Fruit fly (Drosophila melanogaster): ENCODE data around the gene CG16700.
A peak's percentile ranks its signal among the peaks of the same experiment; 100 is the strongest.

Gene CG16700

dm6 chrX:17122425-17123094 lies 30.9 kb downstream of the CG16700 start:
- TF ChIP-seq Dif (GFP tag; optimal IDR thresholded peaks at IDR 0.05; ENCODE audit: partially characterized antibody) (no peak), sage (GFP tag; optimal IDR thresholded peaks at IDR 0.05) (no peak), rgr (GFP tag; optimal IDR thresholded peaks at IDR 0.05) (no peak), brk (GFP tag; optimal IDR thresholded peaks at IDR 0.05) (no peak), dsf (GFP tag; optimal IDR thresholded peaks at IDR 0.05; ENCODE audit: borderline replicate concordance) (no peak), GATAd (GFP tag; optimal IDR thresholded peaks at IDR 0.05) (no peak), foxo (GFP tag; optimal IDR thresholded peaks at IDR 0.05) (no peak), dmrt93B (GFP tag; optimal IDR thresholded peaks at IDR 0.05) (no peak), Hr78 (GFP tag; optimal IDR thresholded peaks at IDR 0.05) (no peak), HLH106 (tag; optimal IDR thresholded peaks at IDR 0.05) (no peak), sv (GFP tag; optimal IDR thresholded peaks at IDR 0.05) (no peak), ey (GFP tag; optimal IDR thresholded peaks at IDR 0.05) (no peak)

dm6 chrX:17123545-17124203 lies 32.0 kb downstream of the CG16700 start:
- TF ChIP-seq brk (GFP tag; optimal IDR thresholded peaks at IDR 0.05) (no peak), h (GFP tag; optimal IDR thresholded peaks at IDR 0.05) (peak; percentile 54), sage (GFP tag; optimal IDR thresholded peaks at IDR 0.05) (peak; percentile 11), Dif (GFP tag; optimal IDR thresholded peaks at IDR 0.05; ENCODE audit: partially characterized antibody) (no peak), lola (GFP tag; optimal IDR thresholded peaks at IDR 0.05) (no peak), Dfd (GFP tag; optimal IDR thresholded peaks at IDR 0.05) (no peak), HLH106 (tag; optimal IDR thresholded peaks at IDR 0.05) (peak; percentile 60), Myc (optimal IDR thresholded peaks at IDR 0.05) (no peak), dsf (GFP tag; optimal IDR thresholded peaks at IDR 0.05; ENCODE audit: borderline replicate concordance) (no peak), psq (GFP tag; optimal IDR thresholded peaks at IDR 0.05) (peak; percentile 47), Vsx2 (GFP tag; optimal IDR thresholded peaks at IDR 0.05; ENCODE audit: partially characterized antibody) (no peak), dl (GFP tag; optimal IDR thresholded peaks at IDR 0.05; ENCODE audit: insufficient read depth in 1 of 2, partially characterized antibody in 2 of 2) (no peak), Mio (GFP tag; optimal IDR thresholded peaks at IDR 0.05) (no peak), fru (GFP tag; optimal IDR thresholded peaks at IDR 0.05) (peak; percentile 44), dmrt93B (GFP tag; optimal IDR thresholded peaks at IDR 0.05) (no peak), OdsH (GFP tag; optimal IDR thresholded peaks at IDR 0.05) (peak; percentile 56), N (GFP tag; optimal IDR thresholded peaks at IDR 0.05) (no peak), CG9705 (GFP tag; optimal IDR thresholded peaks at IDR 0.05) (no peak), CG32264 (GFP tag; optimal IDR thresholded peaks at IDR 0.05) (no peak), Hr83 (GFP tag; optimal IDR thresholded peaks at IDR 0.05; ENCODE audit: poor library complexity, severe bottlenecking) (no peak), Hnf4 (GFP tag; optimal IDR thresholded peaks at IDR 0.05) (peak; percentile 14), sv (GFP tag; optimal IDR thresholded peaks at IDR 0.05) (peak; percentile 46), Jra (GFP tag; optimal IDR thresholded peaks at IDR 0.05) (no peak), usp (GFP tag; optimal IDR thresholded peaks at IDR 0.05) (no peak), GATAd (GFP tag; optimal IDR thresholded peaks at IDR 0.05) (no peak), jim (GFP tag; optimal IDR thresholded peaks at IDR 0.05) (no peak), ey (GFP tag; optimal IDR thresholded peaks at IDR 0.05) (peak; percentile 50), Rel (GFP tag; optimal IDR thresholded peaks at IDR 0.05) (no peak), Rel (tag; optimal IDR thresholded peaks at IDR 0.05) (peak; percentile 36), woc (GFP tag; optimal IDR thresholded peaks at IDR 0.05) (no peak), Abd-B (GFP tag; optimal IDR thresholded peaks at IDR 0.05) (no peak), foxo (GFP tag; optimal IDR thresholded peaks at IDR 0.05) (peak in 1 of 2 experiments; percentile 63), rgr (GFP tag; optimal IDR thresholded peaks at IDR 0.05) (peak; percentile 52), pan (optimal IDR thresholded peaks at IDR 0.05) (no peak), br (GFP tag; optimal IDR thresholded peaks at IDR 0.05) (peak; percentile 48), CrebA (GFP tag; optimal IDR thresholded peaks at IDR 0.05; ENCODE audit: borderline replicate concordance) (no peak), tai (GFP tag; optimal IDR thresholded peaks at IDR 0.05) (no peak), Sp1 (GFP tag; optimal IDR thresholded peaks at IDR 0.05) (peak; percentile 28), Hr78 (GFP tag; optimal IDR thresholded peaks at IDR 0.05) (no peak)

Measured in whole organism, wandering third instar larva.